Fruit fly (Drosophila melanogaster): Measurements from ENCODE around the gene CG14073.

Gene CG14073

DNA sequence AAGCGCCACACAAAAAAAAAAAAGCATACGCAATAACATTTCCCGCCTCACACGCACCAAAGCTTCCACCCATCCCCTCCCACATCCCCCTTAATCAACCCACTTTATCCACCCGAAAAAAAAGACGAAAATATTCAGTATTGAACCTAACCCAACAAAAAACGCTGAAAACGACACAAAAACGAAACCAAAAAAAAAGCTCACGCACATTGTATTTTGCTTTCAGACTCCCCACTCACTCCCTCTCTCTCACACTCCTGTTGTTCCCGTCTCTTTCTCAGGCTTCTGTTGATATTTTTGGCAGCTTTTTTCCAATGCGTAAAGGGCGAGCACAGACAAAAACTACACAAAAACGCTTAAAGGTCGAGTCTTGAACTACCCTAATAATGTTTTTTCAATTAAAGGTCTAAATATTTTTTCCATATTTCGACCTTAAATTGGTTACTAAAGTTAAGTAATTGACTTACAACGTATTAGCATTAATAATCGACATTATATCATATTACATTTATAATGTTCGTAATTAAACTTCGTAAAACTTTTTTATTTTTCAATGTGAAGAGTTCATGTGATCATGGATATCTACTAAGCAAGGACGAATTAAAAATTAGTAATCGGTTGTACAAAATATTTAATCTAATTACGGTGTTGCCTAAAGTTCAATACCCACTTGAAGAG, 33.9 kb downstream of the CG14073 start (continued):
- TF ChIP-seq gsb-n (tag; optimal IDR thresholded peaks at IDR 0.05) (no peak), bigmax (GFP tag; optimal IDR thresholded peaks at IDR 0.05) (peak; percentile 85), CG15073 (GFP tag; optimal IDR thresholded peaks at IDR 0.05) (no peak), pita (GFP tag; optimal IDR thresholded peaks at IDR 0.05) (no peak), CG12659 (GFP tag; optimal IDR thresholded peaks at IDR 0.05) (peak; percentile 61), B-H1 (GFP tag; IDR thresholded peaks at IDR 0.05) (0 out of 3 replicates have a peak, but pooled peaks have one; percentile 22), Nf-YB (GFP tag; optimal IDR thresholded peaks at IDR 0.05) (peak; percentile 20), zen (tag; optimal IDR thresholded peaks at IDR 0.05) (peak; percentile 11), amos (GFP tag; IDR thresholded peaks at IDR 0.05; ENCODE audit: partially characterized antibody) (0 out of 2 replicates have a peak, but pooled peaks have one; percentile 8), CG4328 (GFP tag; optimal IDR thresholded peaks at IDR 0.05) (no peak), CG32532 (GFP tag; IDR thresholded peaks at IDR 0.05) (peak; percentile 28), al (GFP tag; IDR thresholded peaks at IDR 0.05) (peak; percentile 28; the same call in 1 of the 2 replicates), Pdp1 (GFP tag; optimal IDR thresholded peaks at IDR 0.05) (peak; percentile 57 to 73), CG18262 (tag; optimal IDR thresholded peaks at IDR 0.05) (peak; percentile 61), so (GFP tag; IDR thresholded peaks at IDR 0.05) (peak; percentile 12; the same call in 1 of the 3 replicates), Max (GFP tag; optimal IDR thresholded peaks at IDR 0.05) (peak; percentile 42), CG10274 (GFP tag; optimal IDR thresholded peaks at IDR 0.05) (peak; percentile 11), NC2α (GFP tag; optimal IDR thresholded peaks at IDR 0.05) (no peak), CG12299 (tag; optimal IDR thresholded peaks at IDR 0.05) (no peak), ash1 (GFP tag; optimal IDR thresholded peaks at IDR 0.05) (no peak), exex (tag; optimal IDR thresholded peaks at IDR 0.05) (peak; percentile 19), jing (GFP tag; optimal IDR thresholded peaks at IDR 0.05) (no peak), CG7271 (tag; optimal IDR thresholded peaks at IDR 0.05) (no peak), Nf-YA (GFP tag; IDR thresholded peaks at IDR 0.05) (peak; percentile 15; the same call in 1 of the 2 replicates), H2.0 (GFP tag; IDR thresholded peaks at IDR 0.05) (0 out of 2 replicates have a peak, but pooled peaks have one; percentile 19), CG17568 (GFP tag; optimal IDR thresholded peaks at IDR 0.05) (peak; percentile 13), CG7745 (tag; optimal IDR thresholded peaks at IDR 0.05) (no peak), psq (GFP tag; optimal IDR thresholded peaks at IDR 0.05) (peak; percentile 78), Mes4 (GFP tag; optimal IDR thresholded peaks at IDR 0.05) (no peak), tup (GFP tag; optimal IDR thresholded peaks at IDR 0.05) (no peak), gem (tag; optimal IDR thresholded peaks at IDR 0.05) (peak; percentile 87), CG7357 (GFP tag; IDR thresholded peaks at IDR 0.05) (peak; percentile 64), B-H2 (GFP tag; optimal IDR thresholded peaks at IDR 0.05) (peak; percentile 52), stwl (tag; optimal IDR thresholded peaks at IDR 0.05) (no peak), CG14710 (tag; optimal IDR thresholded peaks at IDR 0.05) (no peak), Hmr (GFP tag; optimal IDR thresholded peaks at IDR 0.05) (peak; percentile 58), Eip74EF (GFP tag; optimal IDR thresholded peaks at IDR 0.05) (peak in 1 of 2 experiments; percentile 66), Deaf1 (tag; optimal IDR thresholded peaks at IDR 0.05) (peak; percentile 84), dimm (GFP tag; IDR thresholded peaks at IDR 0.05) (no peak), shn (GFP tag; optimal IDR thresholded peaks at IDR 0.05) (no peak), CG12236 (GFP tag; optimal IDR thresholded peaks at IDR 0.05) (no peak), CG13775 (GFP tag; optimal IDR thresholded peaks at IDR 0.05) (peak; percentile 6), lilli (GFP tag; optimal IDR thresholded peaks at IDR 0.05) (peak; percentile 58), lab (GFP tag; optimal IDR thresholded peaks at IDR 0.05) (peak; percentile 67), ATbp (GFP tag; optimal IDR thresholded peaks at IDR 0.05) (peak; percentile 13), trem (tag; optimal IDR thresholded peaks at IDR 0.05) (no peak), Dip2 (GFP tag; IDR thresholded peaks at IDR 0.05) (no peak), NfI (GFP tag; optimal IDR thresholded peaks at IDR 0.05) (peak; percentile 29)

Measured in whole organism, embryonic.